Fruit fly (Drosophila melanogaster): ENCODE results near the gene CG5376.
A peak's percentile ranks its signal among the peaks of the same experiment; 100 is the strongest.

dm6 chr3R:22467939-22468571 is 20.7 kb downstream of the CG5376 start, which contains the start of the genes CG5377 and Nrx-1:
- TF ChIP-seq OdsH (GFP tag; optimal IDR thresholded peaks at IDR 0.05) (no peak), pdm3 (GFP tag; optimal IDR thresholded peaks at IDR 0.05) (no peak), Eip78C (GFP tag) (no peak), vri (GFP tag; optimal IDR thresholded peaks at IDR 0.05) (peak; percentile 43), Eip93F (GFP tag; optimal IDR thresholded peaks at IDR 0.05) (no peak), dsx (GFP tag; optimal IDR thresholded peaks at IDR 0.05; ENCODE audit: poor library complexity, severe bottlenecking) (no peak), cyc (GFP tag; optimal IDR thresholded peaks at IDR 0.05) (no peak), Eip75B (GFP tag; optimal IDR thresholded peaks at IDR 0.05) (no peak), dac (GFP tag; optimal IDR thresholded peaks at IDR 0.05) (no peak)
